Worm (Caenorhabditis elegans): Measurements from ENCODE around the gene sams-5.
"Not testable (repeated sequence)": the region's sequence is repeated elsewhere in the genome, so short reads cannot be mapped to it uniquely, and the experiment has no call there.

DNA sequence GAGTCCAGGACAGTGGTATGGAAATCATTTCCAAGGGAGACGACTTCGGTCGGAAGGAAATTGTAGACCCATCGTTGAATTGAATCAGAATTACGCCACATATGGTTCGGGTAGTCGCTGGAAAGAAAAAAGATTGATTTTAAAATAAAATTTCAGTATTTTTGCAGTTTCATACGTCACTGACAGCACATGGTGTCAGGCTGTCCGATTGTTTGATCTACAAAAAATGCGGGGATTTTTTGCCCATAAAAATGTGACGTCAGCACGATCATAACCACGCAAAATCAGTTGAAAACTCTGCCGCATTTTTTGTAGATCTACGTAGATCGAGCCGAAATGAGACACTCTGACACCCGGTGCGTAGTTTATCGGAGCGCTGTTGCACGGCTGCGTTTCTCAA lies 38.0 kb upstream of the sams-5 start, which contains the start of gene Y73B6BL.12:
- TF ChIP-seq hmg-4 (GFP tag; optimal IDR thresholded peaks at IDR 0.05); ama-1 (optimal IDR thresholded peaks at IDR 0.05); F13C5.2 (tag; optimal IDR thresholded peaks at IDR 0.05); tbx-11 (GFP tag; IDR thresholded peaks at IDR 0.05); tbx-37 (GFP tag; conservative IDR thresholded peaks at IDR 0.05); hnd-1 (tag; optimal IDR thresholded peaks at IDR 0.05); tra-4 (tag; optimal IDR thresholded peaks at IDR 0.05); B0310.2 (tag; optimal IDR thresholded peaks at IDR 0.05): not testable (repeated sequence)
